Worm (Caenorhabditis elegans): ENCODE data around the gene dpy-19.

Gene dpy-19

DNA sequence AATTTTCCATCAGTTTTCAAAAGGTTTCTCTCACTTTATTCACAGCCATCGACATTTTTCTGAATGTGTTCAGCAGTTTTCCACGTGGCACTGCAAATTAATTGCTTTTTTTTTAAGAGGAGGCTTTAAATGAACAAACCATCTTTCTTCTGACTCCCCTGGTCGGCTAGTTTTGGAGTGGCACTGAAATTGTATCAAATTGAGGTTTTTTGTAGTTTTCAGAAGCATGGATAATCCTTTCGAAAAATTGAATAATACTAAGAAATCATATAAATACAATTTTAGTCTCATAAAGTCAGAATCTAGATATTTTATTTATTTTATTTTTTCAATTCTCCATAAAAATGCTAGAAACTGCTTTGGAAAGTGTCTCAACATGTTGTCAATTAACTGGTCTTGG lies 37.5 kb upstream of the dpy-19 start, which contains the start of gene B0303.16:
B0303.16 (plus strand) TSS at position 301 of the 400 bp plus-strand sequence.
- TF ChIP-seq fkh-6 (tag; optimal IDR thresholded peaks at IDR 0.05) = no peak
- TF ChIP-seq rnt-1 (tag; optimal IDR thresholded peaks at IDR 0.05) = no peak
- TF ChIP-seq npax-4 (tag; optimal IDR thresholded peaks at IDR 0.05) = no peak
- no peak for TF ChIP-seq Y22D7AL.16 (tag; optimal IDR thresholded peaks at IDR 0.05)
- no peak for TF ChIP-seq pag-3 (tag; optimal IDR thresholded peaks at IDR 0.05; ENCODE audit: borderline replicate concordance)
- TF ChIP-seq pqm-1 (tag; optimal IDR thresholded peaks at IDR 0.05) = no peak
- TF ChIP-seq ceh-22 (tag; optimal IDR thresholded peaks at IDR 0.05) = no peak
- TF ChIP-seq sdc-2 (tag; optimal IDR thresholded peaks at IDR 0.05) = no peak
- no peak for TF ChIP-seq ama-1 (optimal IDR thresholded peaks at IDR 0.05)
- TF ChIP-seq hlh-8 (tag; optimal IDR thresholded peaks at IDR 0.05) = no peak
- TF ChIP-seq K09A11.1 (tag; optimal IDR thresholded peaks at IDR 0.05; ENCODE audit: insufficient read depth) = no peak
- no peak for TF ChIP-seq K02D7.2 (tag; optimal IDR thresholded peaks at IDR 0.05)
- no peak for TF ChIP-seq sox-4 (tag; optimal IDR thresholded peaks at IDR 0.05)
- no peak for TF ChIP-seq elt-2 (tag; optimal IDR thresholded peaks at IDR 0.05)
- no peak for TF ChIP-seq pha-2 (tag; optimal IDR thresholded peaks at IDR 0.05)
- no peak for TF ChIP-seq zip-5 (tag; optimal IDR thresholded peaks at IDR 0.05)
- no peak for TF ChIP-seq lin-11 (tag; optimal IDR thresholded peaks at IDR 0.05)
- TF ChIP-seq nfya-1 (tag; optimal IDR thresholded peaks at IDR 0.05) = no peak
- no peak for TF ChIP-seq che-1 (tag; optimal IDR thresholded peaks at IDR 0.05)
- TF ChIP-seq unc-86 (tag; optimal IDR thresholded peaks at IDR 0.05) = no peak

DNA sequence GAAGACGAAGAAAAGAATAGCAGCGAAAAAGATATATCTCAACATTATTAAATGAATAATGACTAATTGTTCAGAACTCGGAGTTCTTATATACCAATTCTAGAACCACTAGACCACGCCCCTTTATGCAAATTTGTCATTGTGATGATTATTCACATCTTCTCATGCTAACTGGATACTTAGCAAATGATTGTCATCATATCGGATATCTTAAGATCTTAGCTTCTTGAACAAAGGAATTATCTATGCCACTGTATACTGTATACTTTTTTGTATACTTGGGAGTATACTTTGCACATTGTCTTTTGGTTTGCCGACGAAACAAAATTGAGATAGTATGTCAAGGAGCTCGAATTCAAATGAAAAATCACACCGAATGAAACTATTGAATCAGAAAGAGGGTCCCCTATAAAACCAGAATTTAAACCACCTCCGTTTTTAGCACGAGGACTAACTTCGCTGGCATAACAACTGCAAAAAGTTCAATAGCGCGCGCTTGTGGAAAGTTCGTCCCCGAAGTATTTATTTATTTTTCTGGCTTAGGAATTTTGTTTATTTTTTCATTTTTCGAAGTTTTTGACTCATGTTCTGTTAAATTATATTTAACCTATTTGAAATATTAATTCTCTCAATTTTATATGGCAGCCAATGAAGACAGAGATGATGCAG lies 33.1 kb upstream of the dpy-19 start, which contains the start of the genes sdz-1 and vps-33.1:
sdz-1 (minus strand) TSS at position 51 of the 669 bp plus-strand sequence.
vps-33.1 (plus strand) TSS at position 639 of the 669 bp plus-strand sequence.
- no peak for TF ChIP-seq pha-2 (tag; optimal IDR thresholded peaks at IDR 0.05)
- TF ChIP-seq hlh-8 (tag; optimal IDR thresholded peaks at IDR 0.05) = peak; percentile 35
- no peak for TF ChIP-seq dve-1 (tag; optimal IDR thresholded peaks at IDR 0.05)
- TF ChIP-seq pax-1 (tag; optimal IDR thresholded peaks at IDR 0.05) = no peak
- TF ChIP-seq tbx-7 (tag; optimal IDR thresholded peaks at IDR 0.05) = peak; percentile 52
- TF ChIP-seq zip-5 (tag; optimal IDR thresholded peaks at IDR 0.05) = peak; percentile 22
- no peak for TF ChIP-seq sdc-2 (tag; optimal IDR thresholded peaks at IDR 0.05)
- no peak for TF ChIP-seq ceh-6 (GFP tag; optimal IDR thresholded peaks at IDR 0.05)
- no peak for TF ChIP-seq pag-3 (tag; optimal IDR thresholded peaks at IDR 0.05; ENCODE audit: borderline replicate concordance)
- TF ChIP-seq ceh-22 (tag; optimal IDR thresholded peaks at IDR 0.05) = no peak
- TF ChIP-seq nfya-1 (tag; optimal IDR thresholded peaks at IDR 0.05) = peak; percentile 18
- TF ChIP-seq ceh-18 (tag; optimal IDR thresholded peaks at IDR 0.05) = no peak
- TF ChIP-seq rnt-1 (tag; optimal IDR thresholded peaks at IDR 0.05) = no peak
- TF ChIP-seq F13H6.1 (tag; optimal IDR thresholded peaks at IDR 0.05) = no peak
- no peak for TF ChIP-seq sox-4 (tag; optimal IDR thresholded peaks at IDR 0.05)
- no peak for TF ChIP-seq hlh-13 (GFP tag; optimal IDR thresholded peaks at IDR 0.05)
- no peak for TF ChIP-seq ceh-19 (GFP tag; optimal IDR thresholded peaks at IDR 0.05)
- TF ChIP-seq ceh-31 (tag; optimal IDR thresholded peaks at IDR 0.05) = peak; percentile 70
- TF ChIP-seq unc-86 (tag; optimal IDR thresholded peaks at IDR 0.05) = no peak
- TF ChIP-seq tbx-2 (tag; optimal IDR thresholded peaks at IDR 0.05) = peak; percentile 6
- no peak for TF ChIP-seq ceh-34 (tag; optimal IDR thresholded peaks at IDR 0.05)
- no peak for TF ChIP-seq K02D7.2 (tag; optimal IDR thresholded peaks at IDR 0.05)
- TF ChIP-seq hlh-30 (tag; optimal IDR thresholded peaks at IDR 0.05; ENCODE audit: insufficient read depth) = peak; percentile 6
- TF ChIP-seq elt-4 (tag; optimal IDR thresholded peaks at IDR 0.05) = no peak
- TF ChIP-seq gmeb-2 (tag; optimal IDR thresholded peaks at IDR 0.05) = no peak
- no peak for TF ChIP-seq K09A11.1 (tag; optimal IDR thresholded peaks at IDR 0.05; ENCODE audit: insufficient read depth)
- no peak for TF ChIP-seq mec-3 (tag; optimal IDR thresholded peaks at IDR 0.05; ENCODE audit: borderline replicate concordance)
- TF ChIP-seq ztf-16 (tag; optimal IDR thresholded peaks at IDR 0.05) = no peak
- TF ChIP-seq C08G9.2 (tag; optimal IDR thresholded peaks at IDR 0.05) = peak; percentile 71
- TF ChIP-seq ceh-30 (tag; optimal IDR thresholded peaks at IDR 0.05) = no peak
- TF ChIP-seq che-1 (tag; optimal IDR thresholded peaks at IDR 0.05) = no peak
- TF ChIP-seq ets-4 (tag; optimal IDR thresholded peaks at IDR 0.05) = peak; percentile 65
- no peak for TF ChIP-seq ttx-3 (tag; optimal IDR thresholded peaks at IDR 0.05)
- TF ChIP-seq ref-2 (tag; optimal IDR thresholded peaks at IDR 0.05) = no peak
- TF ChIP-seq pha-4 (tag; optimal IDR thresholded peaks at IDR 0.05) = no peak
- TF ChIP-seq hlh-6 (tag; optimal IDR thresholded peaks at IDR 0.05) = no peak
- TF ChIP-seq eyg-1 (tag; optimal IDR thresholded peaks at IDR 0.05) = no peak
- no peak for TF ChIP-seq hlh-15 (tag; optimal IDR thresholded peaks at IDR 0.05)
- TF ChIP-seq ceh-45 (GFP tag; IDR thresholded peaks at IDR 0.05) = no peak
- TF ChIP-seq T23F11.4 (GFP tag; optimal IDR thresholded peaks at IDR 0.05) = no peak
- TF ChIP-seq ceh-24 (tag; optimal IDR thresholded peaks at IDR 0.05) = no peak
- TF ChIP-seq unc-55 (GFP tag; optimal IDR thresholded peaks at IDR 0.05) = no peak
- no peak for TF ChIP-seq Y22D7AL.16 (tag; optimal IDR thresholded peaks at IDR 0.05)

Measured in whole organism, late embryonic.